Fruit fly (Drosophila melanogaster) whole organism, pupa: Measurements from ENCODE around the gene Vps8.

ENCODE experiments used
- CG10348 ChIP-seq: fragments of 200-800 bp; sonication (Bioruptor generic); IDR thresholded peaks from 2 replicates; pipeline ENCODE4 v1.3.6; 2022; ENCODE audit warnings: missing biosample characterization, missing genetic modification characterization
- CG12605 ChIP-seq: fragments of 200-800 bp; sonication (Bioruptor generic); IDR thresholded peaks from 2 replicates; pipeline ENCODE4 v1.3.6; 2022; ENCODE audit warnings: missing biosample characterization, missing genetic modification characterization
- CG13204 ChIP-seq: fragments of 200-800 bp; sonication (Bioruptor generic); optimal IDR thresholded peaks from 2 replicates; lab custom pipeline; 2018; ENCODE audit warnings: missing biosample characterization, mild to moderate bottlenecking, missing genetic modification characterization, moderate library complexity
- CG14655 ChIP-seq: fragments of 200-800 bp; sonication (Bioruptor generic); optimal IDR thresholded peaks from 3 replicates; lab custom pipeline; 2017; ENCODE audit warnings: mild to moderate bottlenecking, missing biosample characterization, missing genetic modification reagents, missing genetic modification characterization
- CG15710 ChIP-seq: fragments of 200-800 bp; sonication (Bioruptor generic); optimal IDR thresholded peaks from 2 replicates; lab custom pipeline; 2018; ENCODE audit warnings: missing biosample characterization, mild to moderate bottlenecking, missing genetic modification characterization, moderate library complexity
- CG17806 ChIP-seq: fragments of 200-800 bp; sonication (Bioruptor generic); optimal IDR thresholded peaks from 2 replicates; lab custom pipeline; 2018; ENCODE audit warnings: missing biosample characterization, mild to moderate bottlenecking, missing genetic modification characterization, moderate library complexity
- CG32121 ChIP-seq: fragments of 200-800 bp; sonication (Bioruptor generic); IDR thresholded peaks from 2 replicates; pipeline ENCODE4 v1.3.6; 2022; ENCODE audit warnings: missing biosample characterization, missing genetic modification characterization
- CG34367 ChIP-seq: fragments of 200-800 bp; sonication (Bioruptor generic); optimal IDR thresholded peaks from 2 replicates; lab custom pipeline; 2018; ENCODE audit warnings: missing biosample characterization, mild to moderate bottlenecking, missing genetic modification characterization
- CG4496 ChIP-seq: fragments of 200-800 bp; sonication (Bioruptor generic); IDR thresholded peaks from 3 replicates; pipeline ENCODE4 v1.3.6; 2022; ENCODE audit warnings: missing biosample characterization, missing genetic modification characterization
- CG8159 ChIP-seq: fragments of 200-800 bp; sonication (Bioruptor generic); optimal IDR thresholded peaks from 3 replicates; lab custom pipeline; 2018; ENCODE audit warnings: missing biosample characterization, mild to moderate bottlenecking, missing genetic modification characterization, moderate library complexity
- CG8301 ChIP-seq: fragments of 200-800 bp; sonication (Bioruptor generic); optimal IDR thresholded peaks from 2 replicates; lab custom pipeline; 2018; ENCODE audit warnings: missing biosample characterization, mild to moderate bottlenecking, missing genetic modification characterization
- CG9948 ChIP-seq: fragments of 200-800 bp; sonication (Bioruptor generic); optimal IDR thresholded peaks from 2 replicates; lab custom pipeline; 2018; ENCODE audit warnings: missing biosample characterization, mild to moderate bottlenecking, missing genetic modification characterization, moderate library complexity
- D1 ChIP-seq: fragments of 200-800 bp; sonication (Bioruptor generic); optimal IDR thresholded peaks from 2 replicates; lab custom pipeline; 2018; ENCODE audit warnings: missing biosample characterization, mild to moderate bottlenecking, missing genetic modification characterization, moderate library complexity
- EcR ChIP-seq: fragments of 200-800 bp; sonication (Bioruptor generic); optimal IDR thresholded peaks from 3 replicates; lab custom pipeline; 2019; ENCODE audit warnings: missing biosample characterization, missing genetic modification characterization, mild to moderate bottlenecking, moderate library complexity, missing genetic modification reagents
- Ets98B ChIP-seq: fragments of 200-800 bp; sonication (Bioruptor generic); IDR thresholded peaks from 2 replicates; pipeline ENCODE4 v1.3.6; 2022; ENCODE audit warnings: missing biosample characterization, missing genetic modification characterization
- Pif1A ChIP-seq: fragments of 200-800 bp; sonication (Bioruptor generic); optimal IDR thresholded peaks from 3 replicates; lab custom pipeline; 2016; ENCODE audit warnings: missing biosample characterization, missing genetic modification characterization
- Pif1B ChIP-seq: fragments of 200-800 bp; sonication (Bioruptor generic); optimal IDR thresholded peaks from 3 replicates; lab custom pipeline; 2016; ENCODE audit warnings: missing biosample characterization, missing genetic modification characterization
- Snoo ChIP-seq: fragments of 200-800 bp; sonication (Bioruptor generic); optimal IDR thresholded peaks from 3 replicates; lab custom pipeline; 2017; ENCODE audit warnings: missing biosample characterization, mild to moderate bottlenecking, missing genetic modification characterization, inconsistent platforms
- fd96Ca ChIP-seq: fragments of 200-800 bp; sonication (Bioruptor generic); IDR thresholded peaks from 3 replicates; pipeline ENCODE4 v1.3.6; 2022; ENCODE audit warnings: missing biosample characterization, missing genetic modification characterization
- gl ChIP-seq: fragments of 200-800 bp; sonication (Bioruptor generic); optimal IDR thresholded peaks from 2 replicates; lab custom pipeline; 2018; ENCODE audit warnings: missing biosample characterization, mild to moderate bottlenecking, missing genetic modification characterization
- rn ChIP-seq: fragments of 200-800 bp; sonication (Bioruptor generic); IDR thresholded peaks from 2 replicates; pipeline ENCODE4 v1.3.6; 2022; ENCODE audit warnings: missing biosample characterization, missing genetic modification characterization

Vps8 gene

dm6 chr3L:6496053-6496921 is 1.2 kb upstream of the Vps8 start:
- TF ChIP-seq CG14655 (GFP tag; lab: Kevin White, UChicago): no peak
- peak; percentile 78 for TF ChIP-seq EcR (GFP tag; lab: Kevin White, UChicago)
- TF ChIP-seq CG13204 (GFP tag; lab: Kevin White, UChicago): peak; percentile 73
- no peak for TF ChIP-seq D1 (tag; lab: Kevin White, UChicago)
- TF ChIP-seq CG8301 (tag; lab: Kevin White, UChicago): no peak
- peak; percentile 35; the same call in 1 of the 3 replicates for TF ChIP-seq fd96Ca
- peak; percentile 50 for TF ChIP-seq CG32121
- TF ChIP-seq CG15710 (tag; lab: Kevin White, UChicago): no peak
- no peak for TF ChIP-seq Pif1B
- peak; percentile 26; the same call in 1 of the 2 replicates for TF ChIP-seq Ets98B (GFP tag; lab: Robert Waterston, UW)
- TF ChIP-seq, all 21 proteins: peak for 5

- TF ChIP-seq CG13204 (GFP tag; lab: Kevin White, UChicago) (no peak), CG17806 (tag; lab: Kevin White, UChicago) (peak; percentile 96), CG15710 (tag; lab: Kevin White, UChicago) (peak; percentile 95), CG8159 (tag; lab: Kevin White, UChicago) (peak; percentile 96), CG8301 (tag; lab: Kevin White, UChicago) (peak; percentile 92), gl (tag; lab: Kevin White, UChicago) (peak; percentile 84), Snoo (tag; lab: Kevin White, UChicago) (peak; percentile 93), CG14655 (GFP tag; lab: Kevin White, UChicago) (peak; percentile 93), rn (GFP tag; lab: Robert Waterston, UW) (peak; percentile 93), Pif1B (peak; percentile 89), CG12605 (GFP tag; lab: Robert Waterston, UW) (peak; percentile 76), D1 (tag; lab: Kevin White, UChicago) (peak; percentile 77), CG10348 (GFP tag; lab: Robert Waterston, UW) (peak; percentile 86), Pif1A (peak; percentile 92), CG34367 (peak; percentile 93), fd96Ca (peak; percentile 96), CG32121 (peak; percentile 95), CG4496 (GFP tag; lab: Robert Waterston, UW) (peak; percentile 97), Ets98B (GFP tag; lab: Robert Waterston, UW) (peak; percentile 96), CG9948 (peak; percentile 94), EcR (GFP tag; lab: Kevin White, UChicago) (no peak)
Measured at dm6 chr3L:6488405-6488804, 6.7 kb downstream of the Vps8 start, which contains the start of the genes CG10147 and Bulli. Gene CG10147 (minus strand): TSS chr3L:6488424. Gene Bulli (plus strand): TSS chr3L:6488681.

dm6 chr3L:6482838-6483237 is 12.3 kb downstream of the Vps8 start:
- TF ChIP-seq CG12605 (GFP tag; lab: Robert Waterston, UW): peak; percentile 87
- peak; percentile 60 for TF ChIP-seq CG9948
- TF ChIP-seq CG14655 (GFP tag; lab: Kevin White, UChicago): peak; percentile 87
- TF ChIP-seq CG8301 (tag; lab: Kevin White, UChicago): peak; percentile 85
- peak; percentile 42 for TF ChIP-seq CG34367
- no peak for TF ChIP-seq CG13204 (GFP tag; lab: Kevin White, UChicago)
- TF ChIP-seq EcR (GFP tag; lab: Kevin White, UChicago): no peak
- peak; percentile 94 for TF ChIP-seq CG4496 (GFP tag; lab: Robert Waterston, UW)
- peak; percentile 95 for TF ChIP-seq Ets98B (GFP tag; lab: Robert Waterston, UW)
- peak; percentile 64 for TF ChIP-seq CG8159 (tag; lab: Kevin White, UChicago)
- peak; percentile 68 for TF ChIP-seq CG17806 (tag; lab: Kevin White, UChicago)
- TF ChIP-seq D1 (tag; lab: Kevin White, UChicago): peak; percentile 44
- peak; percentile 64 for TF ChIP-seq CG15710 (tag; lab: Kevin White, UChicago)
- TF ChIP-seq rn (GFP tag; lab: Robert Waterston, UW): peak; percentile 86
- TF ChIP-seq Snoo (tag; lab: Kevin White, UChicago): peak; percentile 19
- TF ChIP-seq gl (tag; lab: Kevin White, UChicago): peak; percentile 21
- TF ChIP-seq CG10348 (GFP tag; lab: Robert Waterston, UW): 0 out of 2 replicates have a peak, but pooled peaks have one; percentile 45
- peak; percentile 84 for TF ChIP-seq fd96Ca
- TF ChIP-seq Pif1A: peak; percentile 81
- peak; percentile 93 for TF ChIP-seq CG32121
- TF ChIP-seq Pif1B: peak; percentile 67
- TF ChIP-seq, all 21 proteins: peak for 19

- TF ChIP-seq CG32121 (no peak), Ets98B (GFP tag; lab: Robert Waterston, UW) (no peak), fd96Ca (no peak), CG8159 (tag; lab: Kevin White, UChicago) (no peak), Snoo (tag; lab: Kevin White, UChicago) (peak; percentile 55)
Measured at dm6 chr3L:6471820-6472219, 23.3 kb downstream of the Vps8 start.

- TF ChIP-seq CG34367 (no peak), CG14655 (GFP tag; lab: Kevin White, UChicago) (no peak), Snoo (tag; lab: Kevin White, UChicago) (no peak), Pif1B (no peak), D1 (tag; lab: Kevin White, UChicago) (no peak), fd96Ca (no peak), CG4496 (GFP tag; lab: Robert Waterston, UW) (no peak)
Measured at dm6 chr3L:6469508-6469907, 25.6 kb downstream of the Vps8 start.
